Worm (Caenorhabditis elegans) whole organism, dauer: ENCODE results near the gene scl-15.

Source experiments
- unc-62 ChIP-seq: sonication (generic microtip); optimal IDR thresholded peaks from 2 replicates; lab custom pipeline; 2017; ENCODE audit warnings: missing biosample characterization, missing genetic modification reagents, missing genetic modification characterization

Gene scl-15

DNA sequence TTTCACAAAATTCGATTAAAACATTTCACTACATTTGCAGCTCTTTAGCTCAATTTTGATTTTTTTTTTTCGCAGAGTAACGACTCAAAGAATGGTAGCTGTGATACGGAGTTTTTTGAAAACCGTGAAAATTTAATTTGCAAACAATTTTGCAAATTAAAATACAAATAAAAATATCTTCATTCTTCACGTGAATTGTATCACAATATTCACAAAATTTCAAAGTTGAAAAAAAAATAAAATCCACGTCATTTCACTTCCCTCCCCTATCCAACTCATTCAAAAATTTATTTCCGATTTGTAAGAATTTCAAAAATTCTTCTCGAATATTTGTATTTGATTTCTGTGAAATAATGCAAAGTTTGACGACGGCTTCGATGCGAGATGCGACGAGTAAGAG is 5.8 kb downstream of the scl-15 start, which contains the start of gene wht-4:
Gene wht-4 (plus strand): TSS at position 301 of the 400 bp plus-strand sequence.
- TF ChIP-seq unc-62 (GFP tag; lab: Kevin White, UChicago) = no peak

DNA sequence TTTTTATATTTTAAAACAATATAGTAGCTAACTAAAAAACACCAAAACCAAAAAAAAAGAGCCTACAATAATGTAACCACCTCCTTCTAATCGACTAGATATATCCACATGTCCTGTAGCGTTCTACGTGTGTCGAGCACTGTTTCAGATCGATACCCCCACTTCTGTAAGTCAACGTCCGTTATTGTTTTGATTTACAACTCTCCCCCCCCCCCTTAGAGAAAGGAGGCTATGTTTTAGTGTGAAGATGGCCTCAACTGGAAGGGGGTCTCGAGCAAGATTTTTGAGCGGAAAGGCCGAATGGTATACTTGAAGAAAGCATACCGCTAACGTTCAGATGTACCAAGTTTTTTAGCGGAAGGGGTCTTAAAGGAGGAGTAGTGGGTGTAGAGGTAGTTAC is 6.8 kb downstream of the scl-15 start, which contains the start of gene F02E11.4:
Gene F02E11.4 (minus strand): TSS at position 101 of the 400 bp plus-strand sequence.
- no peak for TF ChIP-seq unc-62 (GFP tag; lab: Kevin White, UChicago)

DNA sequence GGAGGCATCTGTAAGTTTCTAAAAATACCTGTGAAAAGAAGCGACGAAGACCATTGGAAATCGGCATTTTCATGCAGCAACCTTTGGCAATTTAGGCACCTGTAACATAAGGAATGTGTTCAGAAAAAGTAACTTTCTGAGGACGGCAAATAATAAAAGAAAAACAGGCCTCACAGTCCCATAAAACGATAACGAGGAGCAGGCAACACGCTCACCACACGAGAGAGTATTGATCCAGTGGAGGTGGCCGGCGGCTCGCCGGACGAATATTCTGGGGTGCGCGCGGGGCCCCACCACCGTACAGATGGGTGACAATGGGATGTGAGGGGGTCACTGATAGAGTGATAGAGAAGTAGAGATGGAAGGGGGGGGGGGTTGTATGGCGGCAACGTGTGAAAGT is 9.5 kb downstream of the scl-15 start, which contains the start of gene F02E11.3:
Gene F02E11.3 (minus strand): TSS at position 101 of the 400 bp plus-strand sequence.
- no peak for TF ChIP-seq unc-62 (GFP tag; lab: Kevin White, UChicago)

ce11 chrII:3270598-3270997 is 13.9 kb downstream of the scl-15 start:
- no peak for TF ChIP-seq unc-62 (GFP tag; lab: Kevin White, UChicago)

ce11 chrII:3267815-3268214 is 16.6 kb downstream of the scl-15 start:
- no peak for TF ChIP-seq unc-62 (GFP tag; lab: Kevin White, UChicago)

DNA sequence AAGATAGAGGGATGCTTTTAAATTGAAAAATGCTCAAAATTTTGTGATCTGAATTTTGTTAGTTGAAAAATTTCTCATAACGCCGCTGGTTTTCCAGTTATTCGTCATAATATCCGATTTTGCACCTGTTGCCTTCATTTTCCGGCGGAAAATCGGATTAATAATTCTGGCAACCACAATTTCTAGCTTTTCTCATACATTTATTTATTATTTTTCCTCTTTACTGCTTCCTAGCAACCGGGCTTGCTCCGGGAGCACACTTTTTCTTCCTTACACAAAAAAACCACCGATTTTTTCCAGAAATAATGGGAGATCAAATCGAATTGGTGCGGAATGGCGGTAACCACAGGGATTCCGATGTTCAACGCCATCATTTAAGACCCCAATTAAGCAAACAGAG is 17.1 kb downstream of the scl-15 start, which contains the start of gene F02E11.7:
Gene F02E11.7 (plus strand): TSS at position 301 of the 400 bp plus-strand sequence.
- TF ChIP-seq unc-62 (GFP tag; lab: Kevin White, UChicago) = no peak

ce11 chrII:3264704-3265103 is 19.8 kb downstream of the scl-15 start:
- no peak for TF ChIP-seq unc-62 (GFP tag; lab: Kevin White, UChicago)

- no peak for TF ChIP-seq unc-62 (GFP tag; lab: Kevin White, UChicago)
Observed at ce11 chrII:3262504-3262903, 22.0 kb downstream of the scl-15 start, which contains the start of gene F02E11.2. Gene F02E11.2 (plus strand): TSS chrII:3262804.

- no peak for TF ChIP-seq unc-62 (GFP tag; lab: Kevin White, UChicago)
Observed at ce11 chrII:3259254-3259653, 25.2 kb downstream of the scl-15 start, which contains the start of gene gcy-19. Gene gcy-19 (minus strand): TSS chrII:3259354.

DNA sequence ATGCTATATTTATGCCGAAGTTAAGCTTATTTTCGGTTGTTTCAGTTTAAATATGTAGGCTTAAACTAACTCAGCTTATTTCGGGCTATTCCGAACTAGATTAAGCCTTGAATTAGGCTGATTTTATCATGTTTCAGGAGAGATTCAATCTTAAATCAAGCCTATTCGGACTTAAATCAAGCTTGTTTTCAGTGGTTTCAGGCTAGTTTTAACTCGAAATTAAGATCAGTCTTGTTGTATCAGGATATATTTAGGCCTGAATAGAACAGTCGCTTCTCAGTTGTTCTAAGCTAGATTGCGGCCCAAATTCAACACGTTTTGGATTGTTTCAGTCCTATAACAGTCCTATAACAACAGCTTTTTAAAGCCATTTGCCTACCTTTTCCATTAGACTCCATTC is 32.7 kb downstream of the scl-15 start:
- TF ChIP-seq unc-62 (GFP tag; lab: Kevin White, UChicago) = no peak

DNA sequence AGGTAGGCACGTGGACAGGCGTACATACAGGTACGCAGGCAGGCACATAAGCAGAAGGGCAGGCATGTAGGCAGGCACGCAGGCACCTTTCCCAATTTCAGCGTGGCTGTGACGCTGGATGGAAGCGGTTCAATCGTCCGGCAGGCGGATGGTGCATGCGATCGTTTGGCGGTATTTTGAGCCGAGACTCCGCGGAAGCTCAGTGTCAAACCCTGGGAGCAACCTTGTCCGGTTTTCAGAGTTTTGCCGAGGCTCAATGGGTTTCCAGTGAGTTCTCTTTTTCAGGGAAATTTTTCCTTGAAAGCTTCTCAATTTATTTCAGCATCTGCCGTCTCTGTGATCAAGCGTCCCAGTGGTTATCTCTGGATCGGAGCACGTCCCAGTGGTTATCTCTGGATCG is 34.3 kb downstream of the scl-15 start:
- no peak for TF ChIP-seq unc-62 (GFP tag; lab: Kevin White, UChicago)

DNA sequence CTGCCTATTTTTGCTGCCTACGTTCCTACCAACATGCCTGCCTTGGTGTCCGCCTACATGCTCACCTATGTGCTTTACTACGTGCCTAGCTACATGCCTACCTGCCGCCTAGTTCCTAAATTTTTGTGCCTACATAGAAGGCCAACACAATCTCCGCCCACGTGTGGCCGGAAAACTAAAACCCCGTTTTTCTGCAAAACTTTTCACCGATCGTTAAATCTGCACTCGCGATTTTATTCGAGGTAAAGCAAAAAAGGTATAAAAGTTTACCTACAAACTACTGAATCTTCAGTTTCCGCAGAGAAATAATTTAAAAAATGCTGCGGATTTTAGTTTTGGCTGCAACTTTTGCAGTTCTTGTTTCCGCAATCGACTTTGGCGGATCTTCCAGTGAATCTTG is 35.1 kb downstream of the scl-15 start, which contains the start of gene clec-124:
Gene clec-124 (plus strand): TSS at position 301 of the 400 bp plus-strand sequence.
- TF ChIP-seq unc-62 (GFP tag; lab: Kevin White, UChicago) = no peak

DNA sequence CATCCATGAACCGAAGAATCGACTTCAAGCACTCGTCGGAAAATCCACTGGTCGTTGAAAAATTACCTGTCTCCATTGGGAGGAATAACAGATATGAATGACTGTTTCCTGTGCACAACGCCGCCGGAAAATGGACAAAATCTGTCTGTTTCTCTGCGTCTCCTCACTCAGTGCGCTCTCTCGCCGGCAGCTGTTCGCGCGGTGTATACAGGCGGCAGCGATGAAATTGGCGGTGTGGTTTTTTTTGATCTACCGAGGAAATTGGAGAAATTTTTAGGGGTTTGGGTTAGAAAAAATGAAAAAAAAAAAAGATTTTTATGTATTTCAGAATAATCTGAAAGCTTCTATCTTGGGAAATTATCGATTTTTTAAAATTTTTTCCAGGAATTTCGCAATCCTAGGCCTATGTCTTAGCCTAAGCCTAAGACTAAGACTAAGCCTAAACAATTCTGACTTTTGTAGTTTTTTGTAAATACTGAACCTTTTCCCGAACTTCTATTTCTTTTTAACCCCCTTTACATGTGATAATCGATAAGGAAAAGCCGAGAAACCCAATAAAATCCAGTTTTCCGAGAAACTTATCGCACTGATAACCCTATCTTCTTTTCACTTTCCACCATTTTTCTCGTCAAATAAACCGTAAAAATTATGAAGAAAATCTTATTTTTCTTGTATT is 36.3 kb downstream of the scl-15 start, which contains the start of the genes fbxc-50 and C17F4.2:
Gene fbxc-50 (minus strand): TSS at position 81 of the 676 bp plus-strand sequence.
Gene C17F4.2 (plus strand): TSS at position 626 of the 676 bp plus-strand sequence.
- TF ChIP-seq unc-62 (GFP tag; lab: Kevin White, UChicago) = no peak

ce11 chrII:3247556-3247955 is 36.9 kb downstream of the scl-15 start:
- no peak for TF ChIP-seq unc-62 (GFP tag; lab: Kevin White, UChicago)

ce11 chrII:3245836-3246235 is 38.6 kb downstream of the scl-15 start, which contains the start of gene C17F4.7:
Gene C17F4.7 (minus strand): TSS chrII:3246015.
- no peak for TF ChIP-seq unc-62 (GFP tag; lab: Kevin White, UChicago)

DNA sequence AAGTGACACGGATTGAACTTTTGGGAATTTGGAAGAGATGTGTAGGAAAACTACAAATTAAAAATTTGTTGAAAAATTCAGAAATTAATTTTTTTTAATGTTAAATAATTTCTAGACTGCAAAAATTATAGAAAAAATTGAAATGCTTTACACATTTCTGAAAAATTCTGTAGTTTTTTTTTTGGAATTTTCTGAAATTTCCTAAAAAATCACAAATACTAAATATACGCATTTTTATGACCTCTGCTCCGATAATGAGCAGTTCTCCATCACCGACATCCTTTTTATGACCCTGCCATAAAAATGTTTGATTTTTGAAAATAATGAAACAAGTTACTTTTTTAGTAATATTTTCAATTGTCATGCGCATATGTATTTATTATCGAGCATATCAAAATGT is 39.7 kb downstream of the scl-15 start:
- TF ChIP-seq unc-62 (GFP tag; lab: Kevin White, UChicago) = no peak

ce11 chrII:3244070-3244469 is 40.4 kb downstream of the scl-15 start, which contains the start of gene C17F4.12:
Gene C17F4.12 (minus strand): TSS chrII:3244170.
- no peak for TF ChIP-seq unc-62 (GFP tag; lab: Kevin White, UChicago)
